Fruit fly (Drosophila melanogaster) whole organism, pupa: ENCODE data around the gene Cpr65Eb.

ENCODE experiments used
- CG14655 ChIP-seq: fragments of 200-800 bp; sonication (Bioruptor generic); optimal IDR thresholded peaks from 3 replicates; lab custom pipeline; 2017; ENCODE audit warnings: mild to moderate bottlenecking, missing biosample characterization, missing genetic modification reagents, missing genetic modification characterization
- CG4496 ChIP-seq: fragments of 200-800 bp; sonication (Bioruptor generic); IDR thresholded peaks from 3 replicates; pipeline ENCODE4 v1.3.6; 2022; ENCODE audit warnings: missing biosample characterization, missing genetic modification characterization
- gl ChIP-seq: fragments of 200-800 bp; sonication (Bioruptor generic); optimal IDR thresholded peaks from 2 replicates; lab custom pipeline; 2018; ENCODE audit warnings: missing biosample characterization, mild to moderate bottlenecking, missing genetic modification characterization

Cpr65Eb gene

dm6 chr3L:7058401-7058999 lies 30.1 kb downstream of the Cpr65Eb start:
- no peak for TF ChIP-seq CG4496 (GFP tag; lab: Robert Waterston, UW)

- no peak for TF ChIP-seq CG14655 (GFP tag; lab: Kevin White, UChicago)
- no peak for TF ChIP-seq gl (tag; lab: Kevin White, UChicago)
- TF ChIP-seq, all 21 proteins: peak for 0
These were observed 50.7 kb downstream of the Cpr65Eb start for dm6 chr3L:7037843-7038242.
